Worm (Caenorhabditis elegans): ENCODE measurements around the gene Y73B6BL.47.

The Y73B6BL.47 gene

ce11 chrIV:6321667-6322066, 40.1 kb upstream of the Y73B6BL.47 start, which contains the start of gene Y73B6BL.29 (continued):
- TF ChIP-seq ceh-48 (tag; optimal IDR thresholded peaks at IDR 0.05) (no peak), ceh-9 (tag; optimal IDR thresholded peaks at IDR 0.05) (no peak), dmd-4 (tag; optimal IDR thresholded peaks at IDR 0.05; ENCODE audit: borderline replicate concordance) (no peak), hlh-13 (GFP tag; optimal IDR thresholded peaks at IDR 0.05) (no peak), gmeb-2 (tag; optimal IDR thresholded peaks at IDR 0.05) (peak; percentile 18), pqm-1 (tag; optimal IDR thresholded peaks at IDR 0.05) (peak; percentile 69), sox-4 (tag; optimal IDR thresholded peaks at IDR 0.05) (no peak), hlh-6 (tag; optimal IDR thresholded peaks at IDR 0.05) (no peak), pat-9 (tag; optimal IDR thresholded peaks at IDR 0.05) (no peak), hlh-8 (tag; optimal IDR thresholded peaks at IDR 0.05) (peak; percentile 86), hlh-30 (tag; optimal IDR thresholded peaks at IDR 0.05; ENCODE audit: insufficient read depth) (no peak), pros-1 (tag; optimal IDR thresholded peaks at IDR 0.05) (no peak), pha-2 (tag; optimal IDR thresholded peaks at IDR 0.05) (peak; percentile 40), ztf-16 (tag; optimal IDR thresholded peaks at IDR 0.05) (peak; percentile 17), T23F11.4 (GFP tag; optimal IDR thresholded peaks at IDR 0.05) (no peak), fkh-10 (GFP tag; optimal IDR thresholded peaks at IDR 0.05) (no peak), unc-42 (tag; optimal IDR thresholded peaks at IDR 0.05) (peak; percentile 82), ceh-19 (GFP tag; optimal IDR thresholded peaks at IDR 0.05) (peak; percentile 56), fax-1 (tag; optimal IDR thresholded peaks at IDR 0.05) (peak; percentile 75), npax-4 (tag; optimal IDR thresholded peaks at IDR 0.05) (no peak), unc-55 (GFP tag; optimal IDR thresholded peaks at IDR 0.05) (peak; percentile 6), ceh-31 (tag; optimal IDR thresholded peaks at IDR 0.05) (peak; percentile 91)

- TF ChIP-seq C38D4.7 (GFP tag; optimal IDR thresholded peaks at IDR 0.05): no peak
- peak; percentile 83 for TF ChIP-seq tbx-2 (tag; optimal IDR thresholded peaks at IDR 0.05)
- TF ChIP-seq pax-1 (tag; optimal IDR thresholded peaks at IDR 0.05): peak; percentile 57
- TF ChIP-seq ref-2 (tag; optimal IDR thresholded peaks at IDR 0.05): peak; percentile 80
- peak; percentile 54 for TF ChIP-seq ets-4 (tag; optimal IDR thresholded peaks at IDR 0.05)
- no peak for TF ChIP-seq fax-1 (tag; optimal IDR thresholded peaks at IDR 0.05)
- no peak for TF ChIP-seq ceh-45 (GFP tag; IDR thresholded peaks at IDR 0.05)
- peak; percentile 90 for TF ChIP-seq ceh-31 (tag; optimal IDR thresholded peaks at IDR 0.05)
- TF ChIP-seq ceh-22 (tag; optimal IDR thresholded peaks at IDR 0.05): no peak
- peak; percentile 59 for TF ChIP-seq unc-86 (tag; optimal IDR thresholded peaks at IDR 0.05)
- TF ChIP-seq zip-5 (tag; optimal IDR thresholded peaks at IDR 0.05): no peak
- peak; percentile 69 for TF ChIP-seq C08G9.2 (tag; optimal IDR thresholded peaks at IDR 0.05)
- TF ChIP-seq fkh-10 (GFP tag; optimal IDR thresholded peaks at IDR 0.05): peak; percentile 28
- TF ChIP-seq fkh-6 (tag; optimal IDR thresholded peaks at IDR 0.05): no peak
- peak; percentile 91 for TF ChIP-seq nfya-1 (tag; optimal IDR thresholded peaks at IDR 0.05)
- no peak for TF ChIP-seq pag-3 (tag; optimal IDR thresholded peaks at IDR 0.05; ENCODE audit: borderline replicate concordance)
- peak; percentile 54 for TF ChIP-seq ceh-48 (tag; optimal IDR thresholded peaks at IDR 0.05)
- no peak for TF ChIP-seq lim-6 (tag; optimal IDR thresholded peaks at IDR 0.05)
- peak; percentile 20 for TF ChIP-seq npax-4 (tag; optimal IDR thresholded peaks at IDR 0.05)
- no peak for TF ChIP-seq nhr-11 (tag; optimal IDR thresholded peaks at IDR 0.05)
- TF ChIP-seq ceh-14 (tag; optimal IDR thresholded peaks at IDR 0.05): no peak
- no peak for TF ChIP-seq elt-4 (tag; optimal IDR thresholded peaks at IDR 0.05)
- no peak for TF ChIP-seq hlh-15 (tag; optimal IDR thresholded peaks at IDR 0.05)
- TF ChIP-seq pros-1 (tag; optimal IDR thresholded peaks at IDR 0.05): peak; percentile 39
- no peak for TF ChIP-seq sox-2 (GFP tag; IDR thresholded peaks at IDR 0.05)
- peak; percentile 21 for TF ChIP-seq hlh-8 (tag; optimal IDR thresholded peaks at IDR 0.05)
- peak; percentile 16 for TF ChIP-seq ceh-30 (tag; optimal IDR thresholded peaks at IDR 0.05)
- TF ChIP-seq K09A11.1 (tag; optimal IDR thresholded peaks at IDR 0.05; ENCODE audit: insufficient read depth): peak; percentile 27
- TF ChIP-seq ceh-6 (GFP tag; optimal IDR thresholded peaks at IDR 0.05): peak; percentile 26
- peak; percentile 34 for TF ChIP-seq unc-55 (GFP tag; optimal IDR thresholded peaks at IDR 0.05)
- TF ChIP-seq dmd-4 (tag; optimal IDR thresholded peaks at IDR 0.05; ENCODE audit: borderline replicate concordance): no peak
- TF ChIP-seq ceh-24 (tag; optimal IDR thresholded peaks at IDR 0.05): no peak
- TF ChIP-seq ama-1 (optimal IDR thresholded peaks at IDR 0.05): no peak
- peak; percentile 31 for TF ChIP-seq pat-9 (tag; optimal IDR thresholded peaks at IDR 0.05)
- TF ChIP-seq ceh-19 (GFP tag; optimal IDR thresholded peaks at IDR 0.05): peak; percentile 46
- TF ChIP-seq syd-9 (tag; optimal IDR thresholded peaks at IDR 0.05): peak; percentile 24
- TF ChIP-seq odd-2 (tag; optimal IDR thresholded peaks at IDR 0.05): no peak
- TF ChIP-seq elt-2 (tag; optimal IDR thresholded peaks at IDR 0.05): peak; percentile 54
- peak; percentile 87 for TF ChIP-seq ceh-18 (tag; optimal IDR thresholded peaks at IDR 0.05)
Measured at ce11 chrIV:6323654-6324224, 38.0 kb upstream of the Y73B6BL.47 start, which contains the start of gene sqd-1. Gene sqd-1, plus strand, starts transcription at chrIV:6324174.

Measured in whole organism, late embryonic.